Fruit fly (Drosophila melanogaster) whole organism, prepupa: ENCODE measurements around the gene G6P.

Experiments used
- CG10631 ChIP-seq: fragments of 200-800 bp; sonication (Bioruptor generic); optimal IDR thresholded peaks from 2 replicates; lab custom pipeline; 2016; ENCODE audit warnings: missing biosample characterization, missing genetic modification characterization
- CG10669 ChIP-seq: fragments of 200-800 bp; sonication (Bioruptor generic); optimal IDR thresholded peaks from 3 replicates; lab custom pipeline; 2018; ENCODE audit warnings: missing biosample characterization, mild to moderate bottlenecking, missing genetic modification characterization, moderate library complexity
- CG11294 ChIP-seq: fragments of 200-800 bp; sonication (Bioruptor generic); IDR thresholded peaks from 2 replicates; pipeline ENCODE4 v1.3.6; 2022; ENCODE audit warnings: missing biosample characterization, missing genetic modification characterization
- CG11762 ChIP-seq: fragments of 200-800 bp; sonication (Bioruptor generic); optimal IDR thresholded peaks from 3 replicates; lab custom pipeline; 2016; ENCODE audit warnings: missing biosample characterization, missing genetic modification characterization; ENCODE audit not compliant: insufficient read depth
- CG15336 ChIP-seq: fragments of 200-800 bp; sonication (Bioruptor generic); IDR thresholded peaks from 2 replicates; pipeline ENCODE4 v1.3.6; 2022; ENCODE audit warnings: missing biosample characterization, missing genetic modification characterization
- CG1621 ChIP-seq: fragments of 200-800 bp; sonication (Bioruptor generic); optimal IDR thresholded peaks from 3 replicates; lab custom pipeline; 2018; ENCODE audit warnings: missing biosample characterization, mild to moderate bottlenecking, missing genetic modification characterization
- CG16779 ChIP-seq: fragments of 200-800 bp; sonication (Bioruptor generic); optimal IDR thresholded peaks from 3 replicates; lab custom pipeline; 2017; ENCODE audit warnings: missing biosample characterization, mild to moderate bottlenecking, missing genetic modification characterization
- CG3032 ChIP-seq: fragments of 200-800 bp; optimal IDR thresholded peaks from 2 replicates; lab custom pipeline; 2019; ENCODE audit warnings: missing biosample characterization, mild to moderate bottlenecking, missing genetic modification characterization, moderate library complexity
- CG31627 ChIP-seq: fragments of 200-800 bp; sonication (Bioruptor generic); optimal IDR thresholded peaks from 3 replicates; lab custom pipeline; 2016; ENCODE audit warnings: missing biosample characterization, missing genetic modification characterization
- CG32006 ChIP-seq: fragments of 200-800 bp; sonication (Bioruptor generic); optimal IDR thresholded peaks from 3 replicates; lab custom pipeline; 2017; ENCODE audit warnings: missing biosample characterization, mild to moderate bottlenecking, missing genetic modification characterization
- CG34406 ChIP-seq: fragments of 200-800 bp; sonication (Bioruptor generic); optimal IDR thresholded peaks from 3 replicates; lab custom pipeline; 2016; ENCODE audit warnings: missing biosample characterization, missing genetic modification characterization
- CG3919 ChIP-seq: fragments of 200-800 bp; sonication (Bioruptor generic); optimal IDR thresholded peaks from 3 replicates; lab custom pipeline; 2016; ENCODE audit warnings: missing biosample characterization, missing genetic modification characterization
- CG4318 ChIP-seq: fragments of 200-800 bp; sonication (Bioruptor generic); optimal IDR thresholded peaks from 3 replicates; lab custom pipeline; 2017; ENCODE audit warnings: missing biosample characterization, mild to moderate bottlenecking, missing genetic modification characterization
- CG6163 ChIP-seq: fragments of 200-800 bp; sonication (Bioruptor generic); IDR thresholded peaks from 3 replicates; pipeline ENCODE4 v1.3.6; 2022; ENCODE audit warnings: missing biosample characterization, missing genetic modification characterization
- CG6276 ChIP-seq: fragments of 200-800 bp; sonication (Bioruptor generic); optimal IDR thresholded peaks from 2 replicates; lab custom pipeline; 2017; ENCODE audit warnings: missing biosample characterization, mild to moderate bottlenecking, missing genetic modification characterization
- CG6792 ChIP-seq: fragments of 200-800 bp; sonication (Bioruptor generic); optimal IDR thresholded peaks from 3 replicates; lab custom pipeline; 2016; ENCODE audit warnings: missing biosample characterization, missing genetic modification characterization
- CG6854 ChIP-seq: fragments of 200-800 bp; sonication (Bioruptor generic); optimal IDR thresholded peaks from 2 replicates; lab custom pipeline; 2017; ENCODE audit warnings: missing biosample characterization, mild to moderate bottlenecking, missing genetic modification characterization
- CG7368 ChIP-seq: fragments of 200-800 bp; sonication (Bioruptor generic); optimal IDR thresholded peaks from 3 replicates; lab custom pipeline; 2016; ENCODE audit warnings: missing biosample characterization, missing genetic modification characterization
- CG8119 ChIP-seq: fragments of 200-800 bp; sonication (Bioruptor generic); IDR thresholded peaks from 3 replicates; pipeline ENCODE4 v1.3.6; 2022; ENCODE audit warnings: missing biosample characterization, missing genetic modification characterization
- CG8319 ChIP-seq: fragments of 200-800 bp; sonication (Bioruptor generic); optimal IDR thresholded peaks from 3 replicates; lab custom pipeline; 2016; ENCODE audit warnings: missing biosample characterization, missing genetic modification characterization
- CG8632 ChIP-seq: fragments of 200-800 bp; sonication (Bioruptor generic); optimal IDR thresholded peaks from 3 replicates; lab custom pipeline; 2016; ENCODE audit warnings: missing biosample characterization, missing genetic modification characterization
- Eip75B ChIP-seq: fragments of 200-800 bp; sonication (Bioruptor generic); optimal IDR thresholded peaks from 3 replicates; lab custom pipeline; 2016; ENCODE audit warnings: missing biosample characterization, missing genetic modification characterization
- Eip78C ChIP-seq: fragments of 200-800 bp; sonication (Bioruptor generic); peaks from one replicate; lab custom pipeline; 2016; ENCODE audit warnings: missing biosample characterization, missing genetic modification characterization
- Eip93F ChIP-seq: fragments of 200-800 bp; sonication (Bioruptor generic); optimal IDR thresholded peaks from 2 replicates; lab custom pipeline; 2016; ENCODE audit warnings: missing biosample characterization, mild to moderate bottlenecking, missing genetic modification characterization
- Ets96B ChIP-seq: fragments of 200-800 bp; optimal IDR thresholded peaks from 2 replicates; lab custom pipeline; 2019; ENCODE audit warnings: missing biosample characterization, mild to moderate bottlenecking, missing genetic modification characterization, moderate library complexity
- Gug ChIP-seq: fragments of 200-800 bp; sonication (Bioruptor generic); IDR thresholded peaks from 2 replicates; pipeline ENCODE4 v1.3.6; 2022; ENCODE audit warnings: missing biosample characterization, missing genetic modification characterization
- Hr39 ChIP-seq: fragments of 200-800 bp; sonication (Bioruptor generic); optimal IDR thresholded peaks from 2 replicates; lab custom pipeline; 2016; ENCODE audit warnings: missing biosample characterization, missing genetic modification characterization
- Lpt ChIP-seq: fragments of 200-800 bp; sonication (Bioruptor generic); optimal IDR thresholded peaks from 3 replicates; lab custom pipeline; 2016; ENCODE audit warnings: missing biosample characterization, missing genetic modification characterization
- Met ChIP-seq: fragments of 200-800 bp; sonication (Bioruptor generic); optimal IDR thresholded peaks from 3 replicates; lab custom pipeline; 2016; ENCODE audit warnings: missing biosample characterization, missing genetic modification characterization
- Sox102F ChIP-seq: fragments of 200-800 bp; sonication (Bioruptor generic); optimal IDR thresholded peaks from 2 replicates; lab custom pipeline; 2016; ENCODE audit warnings: missing biosample characterization, mild to moderate bottlenecking, missing genetic modification characterization
- Sox14 ChIP-seq: fragments of 200-800 bp; sonication (Bioruptor generic); optimal IDR thresholded peaks from 3 replicates; lab custom pipeline; 2016; ENCODE audit warnings: missing biosample characterization, missing genetic modification characterization
- Sox15 ChIP-seq: fragments of 200-800 bp; sonication (Bioruptor generic); optimal IDR thresholded peaks from 3 replicates; lab custom pipeline; 2016; ENCODE audit warnings: missing biosample characterization, missing genetic modification characterization
- acj6 ChIP-seq: fragments of 200-800 bp; sonication (Bioruptor generic); optimal IDR thresholded peaks from 3 replicates; lab custom pipeline; 2016; ENCODE audit warnings: missing biosample characterization, missing genetic modification characterization
- dac ChIP-seq: fragments of 200-800 bp; sonication (Bioruptor generic); optimal IDR thresholded peaks from 2 replicates; lab custom pipeline; 2017; ENCODE audit warnings: missing biosample characterization, mild to moderate bottlenecking, missing genetic modification characterization
- eg ChIP-seq: fragments of 200-800 bp; sonication (Bioruptor generic); IDR thresholded peaks from 3 replicates; pipeline ENCODE4 v1.3.6; 2022; ENCODE audit warnings: missing biosample characterization, missing genetic modification characterization
- esn ChIP-seq: fragments of 200-800 bp; sonication (Bioruptor generic); optimal IDR thresholded peaks from 2 replicates; lab custom pipeline; 2016; ENCODE audit warnings: missing biosample characterization, mild to moderate bottlenecking, missing genetic modification characterization, moderate library complexity
- fd59A ChIP-seq: fragments of 200-800 bp; sonication (Bioruptor generic); optimal IDR thresholded peaks from 2 replicates; lab custom pipeline; 2017; ENCODE audit warnings: missing biosample characterization, mild to moderate bottlenecking, missing genetic modification characterization, missing genetic modification reagents
- fd85E ChIP-seq: fragments of 200-800 bp; sonication (Bioruptor generic); optimal IDR thresholded peaks from 3 replicates; lab custom pipeline; 2016; ENCODE audit warnings: missing biosample characterization, missing genetic modification characterization
- fkh ChIP-seq: fragments of 200-800 bp; sonication (Bioruptor generic); optimal IDR thresholded peaks from 3 replicates; lab custom pipeline; 2017; ENCODE audit warnings: missing biosample characterization, mild to moderate bottlenecking, missing genetic modification characterization, moderate library complexity
- lz ChIP-seq: fragments of 200-800 bp; sonication (Bioruptor generic); optimal IDR thresholded peaks from 3 replicates; lab custom pipeline; 2016; ENCODE audit warnings: missing biosample characterization, missing genetic modification characterization
- net ChIP-seq: fragments of 200-800 bp; sonication (Bioruptor generic); optimal IDR thresholded peaks from 3 replicates; lab custom pipeline; 2016; ENCODE audit warnings: missing biosample characterization, missing genetic modification characterization
- pdm3 ChIP-seq: fragments of 200-800 bp; sonication (Bioruptor generic); optimal IDR thresholded peaks from 3 replicates; lab custom pipeline; 2016; ENCODE audit warnings: missing biosample characterization, missing genetic modification characterization
- salr ChIP-seq, 2 experiments: fragments of 200-800 bp; sonication (Bioruptor generic); optimal IDR thresholded peaks; 3 replicates each; lab custom pipeline; 2016 to 2018; ENCODE audit warnings: missing biosample characterization in 2 of 2, missing genetic modification characterization in 2 of 2, mild to moderate bottlenecking in 1 of 2
- spab ChIP-seq: fragments of 200-800 bp; sonication (Bioruptor generic); optimal IDR thresholded peaks from 2 replicates; lab custom pipeline; 2017; ENCODE audit warnings: missing biosample characterization, mild to moderate bottlenecking, missing genetic modification characterization, missing genetic modification reagents
- svp ChIP-seq: fragments of 200-800 bp; sonication (Bioruptor generic); peaks from one replicate; lab custom pipeline; 2016; ENCODE audit warnings: missing biosample characterization, missing genetic modification characterization
- topi ChIP-seq: fragments of 200-800 bp; sonication (Bioruptor generic); optimal IDR thresholded peaks from 3 replicates; lab custom pipeline; 2016; ENCODE audit warnings: missing biosample characterization, missing genetic modification characterization

G6P gene

dm6 chr2L:2857862-2858734, 42.5 kb upstream of the G6P start (continued):
- TF ChIP-seq CG3919 (peak; percentile 77), esn (GFP tag; lab: Kevin White, UChicago) (peak; percentile 44), Gug (GFP tag; lab: Robert Waterston, UW) (peak; percentile 70), CG16779 (tag; lab: Kevin White, UChicago) (no peak), dac (GFP tag; lab: Kevin White, UChicago) (peak; percentile 66), CG10631 (GFP tag; lab: Kevin White, UChicago) (peak; percentile 42), CG8632 (GFP tag; lab: Kevin White, UChicago) (peak; percentile 55), CG34406 (GFP tag; lab: Kevin White, UChicago) (peak; percentile 56), Eip93F (GFP tag; lab: Kevin White, UChicago) (no peak), CG8119 (GFP tag; lab: Robert Waterston, UW) (peak; percentile 88), topi (peak; percentile 33), Eip75B (GFP tag; lab: Kevin White, UChicago) (peak; percentile 14), acj6 (peak; percentile 69), CG31627 (GFP tag; lab: Kevin White, UChicago) (peak; percentile 24), Lpt (peak; percentile 68), net (GFP tag; lab: Kevin White, UChicago) (peak; percentile 78), lz (GFP tag; lab: Kevin White, UChicago) (peak; percentile 17), CG6792 (peak; percentile 52), eg (GFP tag; lab: Robert Waterston, UW) (peak; percentile 88), CG3032 (tag; lab: Kevin White, UChicago) (no peak), CG8319 (peak; percentile 11), fd85E (GFP tag; lab: Kevin White, UChicago) (no peak), Sox15 (GFP tag; lab: Kevin White, UChicago) (no peak), Eip78C (GFP tag; lab: Kevin White, UChicago) (peak; percentile 84), CG6276 (GFP tag; lab: Kevin White, UChicago) (peak; percentile 87), CG7368 (GFP tag; lab: Kevin White, UChicago) (no peak), CG11762 (GFP tag; lab: Kevin White, UChicago) (peak; percentile 36), CG6163 (GFP tag; lab: Robert Waterston, UW) (peak; percentile 75), spab (GFP tag; lab: Kevin White, UChicago) (peak; percentile 50), CG4318 (GFP tag; lab: Kevin White, UChicago) (peak; percentile 67)

dm6 chr2L:2856960-2857584, 41.5 kb upstream of the G6P start, which contains the start of gene CG2991:
TSS of gene CG2991 (plus strand) at chr2L:2857164.
- TF ChIP-seq Lpt (no peak), CG15336 (GFP tag; lab: Robert Waterston, UW) (peak; percentile 12; the same call in 1 of the 2 replicates), Gug (GFP tag; lab: Robert Waterston, UW) (no peak), fd85E (GFP tag; lab: Kevin White, UChicago) (no peak), esn (GFP tag; lab: Kevin White, UChicago) (no peak), CG1621 (tag; lab: Kevin White, UChicago) (no peak), lz (GFP tag; lab: Kevin White, UChicago) (peak; percentile 33), Hr39 (GFP tag; lab: Kevin White, UChicago) (no peak), Eip93F (GFP tag; lab: Kevin White, UChicago) (peak; percentile 61), CG10631 (GFP tag; lab: Kevin White, UChicago) (no peak), Met (GFP tag; lab: Kevin White, UChicago) (peak; percentile 1), Eip75B (GFP tag; lab: Kevin White, UChicago) (peak; percentile 15), CG6276 (GFP tag; lab: Kevin White, UChicago) (no peak), fd59A (GFP tag; lab: Kevin White, UChicago) (no peak), CG10669 (no peak), Sox102F (GFP tag; lab: Kevin White, UChicago) (peak; percentile 58), CG6854 (GFP tag; lab: Kevin White, UChicago) (peak; percentile 5), Ets96B (peak; percentile 3), svp (GFP tag; lab: Kevin White, UChicago) (peak; percentile 66), CG7368 (GFP tag; lab: Kevin White, UChicago) (no peak), acj6 (no peak), topi (peak; percentile 41), salr (GFP tag; optimal IDR thresholded peaks at IDR 0.05; lab: Kevin White, UChicago) (no peak), spab (GFP tag; lab: Kevin White, UChicago) (no peak), CG6163 (GFP tag; lab: Robert Waterston, UW) (0 out of 3 replicates have a peak, but pooled peaks have one; percentile 12), pdm3 (GFP tag; lab: Kevin White, UChicago) (no peak), Sox14 (GFP tag; lab: Kevin White, UChicago) (peak; percentile 78), CG32006 (no peak), CG11294 (GFP tag; lab: Robert Waterston, UW) (no peak), CG16779 (tag; lab: Kevin White, UChicago) (no peak), fkh (no peak)
